Fruit fly (Drosophila melanogaster) whole organism, embryonic: ENCODE data around the gene Myo31DF.

Experiments used
- Asciz ChIP-seq: fragments of 200-800 bp; sonication (Bioruptor generic); optimal IDR thresholded peaks from 2 replicates; lab custom pipeline; 2017; ENCODE audit warnings: missing biosample characterization, mild to moderate bottlenecking, missing genetic modification characterization, missing genetic modification reagents
- Bgb ChIP-seq: fragments of 200-800 bp; sonication (Bioruptor generic); IDR thresholded peaks from 2 replicates; pipeline ENCODE4 v1.3.6; 2022; ENCODE audit warnings: missing biosample characterization, missing genetic modification characterization; ENCODE audit not compliant: partially characterized antibody
- CG10959 ChIP-seq: fragments of 200-800 bp; sonication (Bioruptor generic); IDR thresholded peaks from 2 replicates; pipeline ENCODE4 v1.3.6; 2022; ENCODE audit warnings: missing biosample characterization, missing genetic modification characterization
- CG1233 ChIP-seq: fragments of 200-800 bp; sonication (Bioruptor generic); optimal IDR thresholded peaks from 4 replicates; lab custom pipeline; 2018; ENCODE audit warnings: missing biosample characterization, mild to moderate bottlenecking, missing genetic modification characterization
- CG14667 ChIP-seq: fragments of 200-800 bp; sonication (Bioruptor generic); IDR thresholded peaks from 2 replicates; pipeline ENCODE4 v1.3.6; 2022; ENCODE audit warnings: missing biosample characterization, missing genetic modification characterization
- CG1603 ChIP-seq: fragments of 200-800 bp; sonication (Bioruptor generic); optimal IDR thresholded peaks from 2 replicates; lab custom pipeline; 2019; ENCODE audit warnings: missing biosample characterization, mild to moderate bottlenecking, missing genetic modification characterization, moderate library complexity
- CG17829 ChIP-seq: fragments of 200-800 bp; optimal IDR thresholded peaks from 2 replicates; lab custom pipeline; 2019; ENCODE audit warnings: missing biosample characterization, mild to moderate bottlenecking, missing genetic modification characterization, moderate library complexity
- CG2875 ChIP-seq: fragments of 200-800 bp; sonication (Bioruptor generic); optimal IDR thresholded peaks from 2 replicates; lab custom pipeline; 2017; ENCODE audit warnings: missing biosample characterization, mild to moderate bottlenecking, missing genetic modification characterization, missing genetic modification reagents
- CG30020 ChIP-seq: fragments of 200-800 bp; optimal IDR thresholded peaks from 2 replicates; lab custom pipeline; 2019; ENCODE audit warnings: missing biosample characterization, mild to moderate bottlenecking, missing genetic modification characterization, moderate library complexity
- CG31224 ChIP-seq: fragments of 200-800 bp; sonication (Bioruptor generic); IDR thresholded peaks from 2 replicates; pipeline ENCODE4 v1.3.6; 2022; ENCODE audit warnings: missing biosample characterization, missing genetic modification characterization
- CG31365 ChIP-seq: fragments of 200-800 bp; sonication (Bioruptor generic); optimal IDR thresholded peaks from 2 replicates; lab custom pipeline; 2018; ENCODE audit warnings: missing biosample characterization, mild to moderate bottlenecking, missing genetic modification characterization
- CG3163 ChIP-seq: fragments of 200-800 bp; sonication (Bioruptor generic); optimal IDR thresholded peaks from 3 replicates; lab custom pipeline; 2016; ENCODE audit warnings: missing biosample characterization, missing genetic modification characterization
- CG34376 ChIP-seq: fragments of 200-800 bp; sonication (Bioruptor generic); optimal IDR thresholded peaks from 2 replicates; lab custom pipeline; 2018; ENCODE audit warnings: missing biosample characterization, mild to moderate bottlenecking, missing genetic modification characterization
- CG3847 ChIP-seq: fragments of 200-800 bp; sonication (Bioruptor generic); IDR thresholded peaks from 2 replicates; pipeline ENCODE4 v1.3.6; 2022; ENCODE audit warnings: missing biosample characterization, missing genetic modification characterization
- CG42726 ChIP-seq: fragments of 200-800 bp; sonication (Bioruptor generic); IDR thresholded peaks from 2 replicates; pipeline ENCODE4 v1.3.6; 2022; ENCODE audit warnings: missing biosample characterization, missing genetic modification characterization; ENCODE audit not compliant: partially characterized antibody
- CG4404 ChIP-seq: fragments of 200-800 bp; sonication (Bioruptor generic); IDR thresholded peaks from 2 replicates; pipeline ENCODE4 v1.3.6; 2022; ENCODE audit warnings: missing biosample characterization, missing genetic modification characterization
- CG6813 ChIP-seq: fragments of 200-800 bp; sonication (Bioruptor generic); optimal IDR thresholded peaks from 2 replicates; lab custom pipeline; 2017; ENCODE audit warnings: missing biosample characterization, missing genetic modification characterization, mild to moderate bottlenecking, moderate library complexity, missing genetic modification reagents
- CG7556 ChIP-seq: fragments of 200-800 bp; sonication (Bioruptor generic); optimal IDR thresholded peaks from 2 replicates; lab custom pipeline; 2017; ENCODE audit warnings: missing biosample characterization, mild to moderate bottlenecking, missing genetic modification characterization
- Doc2 ChIP-seq: fragments of 200-800 bp; sonication (Bioruptor generic); IDR thresholded peaks from 2 replicates; pipeline ENCODE4 v1.3.6; 2022; ENCODE audit warnings: missing biosample characterization, missing genetic modification characterization
- Fer1 ChIP-seq: fragments of 200-800 bp; sonication (Bioruptor generic); optimal IDR thresholded peaks from 2 replicates; lab custom pipeline; 2017; ENCODE audit warnings: missing biosample characterization, mild to moderate bottlenecking, missing genetic modification characterization
- Gsc ChIP-seq: fragments of 200-800 bp; sonication (Bioruptor generic); IDR thresholded peaks from 2 replicates; pipeline ENCODE4 v1.3.6; 2022; ENCODE audit warnings: missing biosample characterization, missing genetic modification characterization
- Hand ChIP-seq: fragments of 200-800 bp; sonication (Bioruptor generic); optimal IDR thresholded peaks from 2 replicates; lab custom pipeline; 2017; ENCODE audit warnings: mild to moderate bottlenecking, missing biosample characterization, missing genetic modification reagents, missing genetic modification characterization
- Hr3 ChIP-seq: fragments of 200-800 bp; sonication (Bioruptor generic); optimal IDR thresholded peaks from 3 replicates; lab custom pipeline; 2016; ENCODE audit warnings: missing biosample characterization, missing genetic modification characterization
- Jarid2 ChIP-seq: fragments of 200-800 bp; sonication (Bioruptor generic); optimal IDR thresholded peaks from 3 replicates; lab custom pipeline; 2017; ENCODE audit warnings: mild to moderate bottlenecking, missing biosample characterization, missing genetic modification reagents, missing genetic modification characterization
- Lim3 ChIP-seq: fragments of 200-800 bp; sonication (Bioruptor generic); IDR thresholded peaks from 2 replicates; pipeline ENCODE4 v1.3.6; 2022; ENCODE audit warnings: missing biosample characterization, missing genetic modification characterization
- MTF-1 ChIP-seq: fragments of 200-800 bp; sonication (Bioruptor generic); optimal IDR thresholded peaks from 2 replicates; lab custom pipeline; 2018; ENCODE audit warnings: missing biosample characterization, mild to moderate bottlenecking, missing genetic modification characterization, borderline replicate concordance
- Opbp ChIP-seq: fragments of 200-800 bp; sonication (Bioruptor generic); IDR thresholded peaks from 3 replicates; pipeline ENCODE4 v1.3.6; 2022; ENCODE audit warnings: missing biosample characterization, missing genetic modification characterization; ENCODE audit not compliant: partially characterized antibody
- Ptx1 ChIP-seq: fragments of 200-800 bp; sonication (Bioruptor generic); IDR thresholded peaks from 2 replicates; pipeline ENCODE4 v1.3.6; 2022; ENCODE audit warnings: missing biosample characterization, missing genetic modification characterization
- Rx ChIP-seq: fragments of 200-800 bp; sonication (Bioruptor generic); IDR thresholded peaks from 2 replicates; pipeline ENCODE4 v1.3.6; 2022; ENCODE audit warnings: missing biosample characterization, missing genetic modification characterization
- amos ChIP-seq: fragments of 200-800 bp; sonication (Bioruptor generic); IDR thresholded peaks from 2 replicates; pipeline ENCODE4 v1.3.6; 2022; ENCODE audit warnings: missing biosample characterization, missing genetic modification characterization; ENCODE audit not compliant: partially characterized antibody
- ase ChIP-seq: fragments of 200-800 bp; sonication (Bioruptor generic); IDR thresholded peaks from 3 replicates; pipeline ENCODE4 v1.3.6; 2022; ENCODE audit warnings: missing biosample characterization, missing genetic modification characterization
- ato ChIP-seq: fragments of 200-800 bp; sonication (Bioruptor generic); IDR thresholded peaks from 2 replicates; pipeline ENCODE4 v1.3.6; 2022; ENCODE audit warnings: missing biosample characterization, missing genetic modification characterization; ENCODE audit not compliant: partially characterized antibody
- da ChIP-seq: fragments of 200-800 bp; sonication (Bioruptor generic); optimal IDR thresholded peaks from 2 replicates; lab custom pipeline; 2016; ENCODE audit warnings: missing biosample characterization, missing genetic modification characterization
- dmrt99B ChIP-seq: fragments of 200-800 bp; sonication (Bioruptor generic); optimal IDR thresholded peaks from 2 replicates; lab custom pipeline; 2018; ENCODE audit warnings: missing biosample characterization, mild to moderate bottlenecking, missing genetic modification characterization, moderate library complexity
- emc ChIP-seq: fragments of 200-800 bp; sonication (Bioruptor generic); optimal IDR thresholded peaks from 2 replicates; lab custom pipeline; 2016; ENCODE audit warnings: missing biosample characterization, missing genetic modification characterization
- fu2 ChIP-seq: fragments of 200-800 bp; sonication (Bioruptor generic); optimal IDR thresholded peaks from 2 replicates; lab custom pipeline; 2016; ENCODE audit warnings: missing biosample characterization, missing genetic modification characterization
- grn ChIP-seq: fragments of 200-800 bp; sonication (Bioruptor generic); optimal IDR thresholded peaks from 3 replicates; lab custom pipeline; 2017; ENCODE audit warnings: missing biosample characterization, missing genetic modification characterization
- gsb ChIP-seq: fragments of 200-800 bp; sonication (Bioruptor generic); IDR thresholded peaks from 2 replicates; pipeline ENCODE4 v1.3.6; 2022; ENCODE audit warnings: missing biosample characterization, missing genetic modification characterization
- ham ChIP-seq: fragments of 200-800 bp; sonication (Bioruptor generic); IDR thresholded peaks from 2 replicates; pipeline ENCODE4 v1.3.6; 2022; ENCODE audit warnings: missing biosample characterization, missing genetic modification characterization
- insv ChIP-seq, 2 experiments: fragments of 200-800 bp; sonication (Bioruptor generic); optimal IDR thresholded peaks; 3 replicates each; lab custom pipeline; 2016 to 2018; ENCODE audit warnings: missing biosample characterization in 2 of 2, missing genetic modification characterization in 2 of 2
- lmd ChIP-seq: fragments of 200-800 bp; sonication (Bioruptor generic); IDR thresholded peaks from 2 replicates; pipeline ENCODE4 v1.3.6; 2022; ENCODE audit warnings: missing biosample characterization, missing genetic modification characterization
- lola ChIP-seq, 3 experiments: fragments of >200 bp in 2 of 3; fragments of 200-800 bp in 1 of 3; sonication (Bioruptor generic) in 1 of 3; optimal IDR thresholded peaks; 2 replicates each; lab custom pipeline; 2017 to 2019; ENCODE audit warnings: missing biosample characterization in 3 of 3, missing genetic modification characterization in 3 of 3, mild to moderate bottlenecking in 1 of 3, moderate library complexity in 1 of 3
- onecut ChIP-seq: fragments of 200-800 bp; sonication (Bioruptor generic); IDR thresholded peaks from 2 replicates; pipeline ENCODE4 v1.3.6; 2022; ENCODE audit warnings: missing biosample characterization, missing genetic modification characterization
- pfk ChIP-seq: fragments of 200-800 bp; sonication (Bioruptor generic); optimal IDR thresholded peaks from 2 replicates; lab custom pipeline; 2018; ENCODE audit warnings: missing biosample characterization, mild to moderate bottlenecking, missing genetic modification characterization, moderate library complexity
- pros ChIP-seq: fragments of 200-800 bp; sonication (Bioruptor generic); optimal IDR thresholded peaks from 3 replicates; lab custom pipeline; 2019; ENCODE audit warnings: missing biosample characterization, mild to moderate bottlenecking, missing genetic modification characterization, moderate library complexity
- sisA ChIP-seq: fragments of 200-800 bp; sonication (Bioruptor generic); IDR thresholded peaks from 2 replicates; pipeline ENCODE4 v1.3.6; 2022; ENCODE audit warnings: missing biosample characterization, missing genetic modification characterization
- slou ChIP-seq: fragments of 200-800 bp; sonication (Bioruptor generic); optimal IDR thresholded peaks from 3 replicates; lab custom pipeline; 2016; ENCODE audit warnings: missing biosample characterization, missing genetic modification characterization
- ttk ChIP-seq: fragments of 200-800 bp; sonication (Bioruptor generic); IDR thresholded peaks from 2 replicates; pipeline ENCODE4 v2.1.2; 2022; ENCODE audit warnings: missing biosample characterization, missing genetic modification characterization
- wdn ChIP-seq: fragments of 200-800 bp; sonication (Bioruptor generic); IDR thresholded peaks from 2 replicates; pipeline ENCODE4 v1.3.6; 2022; ENCODE audit warnings: missing biosample characterization, missing genetic modification characterization
- yki ChIP-seq: fragments of >200 bp; optimal IDR thresholded peaks from 3 replicates; lab custom pipeline; 2018
- z ChIP-seq: fragments of 200-800 bp; sonication (Bioruptor generic); IDR thresholded peaks from 3 replicates; pipeline ENCODE4 v1.3.6; 2022; ENCODE audit warnings: missing biosample characterization, missing genetic modification characterization

The Myo31DF gene

DNA sequence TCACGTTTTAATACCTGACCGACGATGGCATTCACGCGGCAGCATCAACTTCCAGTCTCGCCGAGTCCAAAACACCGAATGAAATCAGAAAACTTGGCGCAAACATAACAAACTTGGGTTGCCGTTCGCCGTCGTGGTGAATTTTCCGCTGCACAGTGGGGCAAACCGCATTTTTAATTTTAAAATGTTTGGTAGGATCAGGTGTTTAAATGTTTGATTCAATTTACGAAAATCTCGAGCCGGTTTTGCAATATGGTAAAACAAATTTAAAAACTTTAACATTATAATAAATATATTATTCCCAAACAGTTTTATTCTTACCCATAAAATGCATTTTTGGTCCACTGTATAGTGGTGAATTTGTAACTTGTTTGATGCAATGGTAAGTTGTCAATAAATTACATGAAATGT, 32.3 kb downstream of the Myo31DF start, which contains the start of gene RluA-1 (continued):
- TF ChIP-seq wdn (GFP tag; lab: Robert Waterston, UW): peak; percentile 99
- peak; percentile 99 for TF ChIP-seq dmrt99B (tag; lab: Kevin White, UChicago)
- TF ChIP-seq CG14667 (GFP tag; lab: Robert Waterston, UW): peak; percentile 99
- peak; percentile 65 for TF ChIP-seq pfk
- TF ChIP-seq Gsc (GFP tag; lab: Robert Waterston, UW): no peak; the same call in 1 of the 2 replicates
- peak; percentile 96 for TF ChIP-seq Hand (GFP tag; lab: Kevin White, UChicago)
- TF ChIP-seq CG2875 (GFP tag; lab: Kevin White, UChicago): peak; percentile 100
- peak; percentile 100 for TF ChIP-seq CG17829 (tag; lab: Kevin White, UChicago)
- peak; percentile 99 for TF ChIP-seq Hr3 (GFP tag; lab: Kevin White, UChicago)
- peak; percentile 99 for TF ChIP-seq CG1233
- peak; percentile 86 for TF ChIP-seq z (GFP tag; lab: Robert Waterston, UW)
- TF ChIP-seq lola (GFP tag; optimal IDR thresholded peaks at IDR 0.05; lab: Kevin White, UChicago): peak in 1 of 3 experiments; percentile 99
- TF ChIP-seq CG6813 (GFP tag; lab: Kevin White, UChicago): peak; percentile 99
- TF ChIP-seq amos (GFP tag; lab: Robert Waterston, UW): peak; percentile 50
- TF ChIP-seq Jarid2 (GFP tag; lab: Kevin White, UChicago): peak; percentile 94
- TF ChIP-seq slou (GFP tag; lab: Kevin White, UChicago): peak; percentile 95
- peak; percentile 97 for TF ChIP-seq CG31224 (GFP tag; lab: Robert Waterston, UW)
- TF ChIP-seq lmd (GFP tag; lab: Robert Waterston, UW): peak; percentile 99
- no peak for TF ChIP-seq CG42726 (GFP tag; lab: Robert Waterston, UW)
- peak; percentile 91 for TF ChIP-seq CG10959 (GFP tag; lab: Robert Waterston, UW)
- peak; percentile 65 for TF ChIP-seq ato (GFP tag; lab: Robert Waterston, UW)
- peak; percentile 84 for TF ChIP-seq da (GFP tag; lab: Kevin White, UChicago)
- TF ChIP-seq Asciz (GFP tag; lab: Kevin White, UChicago): peak; percentile 99
- TF ChIP-seq Rx: peak; percentile 98
- peak; percentile 95 for TF ChIP-seq Doc2
- peak; percentile 53 for TF ChIP-seq Bgb (GFP tag; lab: Robert Waterston, UW)
- peak; percentile 99 for TF ChIP-seq ttk (GFP tag; lab: Robert Waterston, UW)
- TF ChIP-seq MTF-1: peak; percentile 99
- TF ChIP-seq CG34376 (GFP tag; lab: Kevin White, UChicago): peak; percentile 97
- peak; percentile 98 for TF ChIP-seq CG4404 (GFP tag; lab: Robert Waterston, UW)
- TF ChIP-seq gsb (GFP tag; lab: Robert Waterston, UW): peak; percentile 99
- TF ChIP-seq CG3163 (GFP tag; lab: Kevin White, UChicago): peak; percentile 76
- TF ChIP-seq Lim3: peak; percentile 96
- TF ChIP-seq CG3847: peak; percentile 99
- TF ChIP-seq pros (GFP tag; lab: Kevin White, UChicago): peak; percentile 80
- TF ChIP-seq insv (GFP tag; optimal IDR thresholded peaks at IDR 0.05; lab: Kevin White, UChicago): peak; percentile 41 to 82
- peak; percentile 94 for TF ChIP-seq onecut (GFP tag; lab: Robert Waterston, UW)
- TF ChIP-seq ase: peak; percentile 99
- TF ChIP-seq Fer1 (GFP tag; lab: Kevin White, UChicago): peak; percentile 99
- peak; percentile 91 for TF ChIP-seq grn
- no peak for TF ChIP-seq yki (lab: Kevin White, UChicago)
- TF ChIP-seq ham (GFP tag; lab: Robert Waterston, UW): peak; percentile 96
- TF ChIP-seq CG31365 (tag; lab: Kevin White, UChicago): peak; percentile 92
- peak; percentile 86 for TF ChIP-seq fu2 (GFP tag; lab: Kevin White, UChicago)
- peak; percentile 99 for TF ChIP-seq Ptx1
- TF ChIP-seq sisA (GFP tag; lab: Robert Waterston, UW): peak; percentile 90; the same call in 1 of the 2 replicates
- peak; percentile 97 for TF ChIP-seq CG1603 (tag; lab: Kevin White, UChicago)
- peak; percentile 99 for TF ChIP-seq CG7556 (GFP tag; lab: Kevin White, UChicago)
- TF ChIP-seq Opbp: peak; percentile 70
- peak; percentile 79 for TF ChIP-seq emc
- peak; percentile 89 for TF ChIP-seq CG30020
